Worm (Caenorhabditis elegans) whole organism, mixed stage, embryonic: Measurements from ENCODE around the gene C05D2.8.

ENCODE experiments used
- ces-1 ChIP-seq: fragments of 150-350 bp; optimal IDR thresholded peaks from 2 replicates; lab custom pipeline; 2014; ENCODE audit warnings: missing biosample characterization, missing genetic modification reagents, missing genetic modification characterization
- cnd-1 ChIP-seq: fragments of 200-800 bp; sonication (Bioruptor generic); optimal IDR thresholded peaks from 2 replicates; lab custom pipeline; 2018; ENCODE audit warnings: mild to moderate bottlenecking, missing genetic modification characterization, missing compliant biosample characterization
- mls-2 ChIP-seq: sonication (generic microtip); optimal IDR thresholded peaks from 2 replicates; lab custom pipeline; 2016; ENCODE audit warnings: mild to moderate bottlenecking, missing genetic modification characterization, moderate library complexity, missing compliant biosample characterization
- pha-4 ChIP-seq: fragments of 150-350 bp; optimal IDR thresholded peaks from 2 replicates; lab custom pipeline; 2018; ENCODE audit warnings: missing biosample characterization, missing genetic modification reagents, missing genetic modification characterization
- unc-39 ChIP-seq: fragments of 150-350 bp; optimal IDR thresholded peaks from 2 replicates; lab custom pipeline; 2014; ENCODE audit warnings: missing biosample characterization, missing genetic modification characterization

DNA sequence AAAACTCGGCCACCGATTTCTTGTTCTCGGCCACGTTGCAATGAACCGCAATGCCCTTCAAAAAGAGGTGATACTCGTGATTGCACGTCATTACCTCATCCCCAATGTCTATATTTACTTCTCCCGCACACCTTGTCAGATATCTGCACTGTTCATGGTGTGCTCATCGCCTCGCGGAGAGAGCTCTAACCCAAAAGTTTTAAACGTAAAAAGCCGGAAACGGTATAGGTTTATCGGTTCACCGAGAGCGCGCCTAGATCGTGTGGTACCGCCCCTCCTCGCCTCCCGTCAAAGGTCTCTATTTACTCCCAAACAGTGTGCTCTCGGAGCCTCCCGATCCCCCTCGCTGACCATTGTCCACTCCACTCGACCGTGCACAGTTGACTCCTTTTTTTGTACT is 25.5 kb downstream of the C05D2.8 start, which contains the start of gene F56D2.3:
- TF ChIP-seq ces-1 (no peak), mls-2 (tag; lab: Kevin White, UChicago) (no peak), unc-39 (tag; lab: Kevin White, UChicago) (no peak), pha-4 (tag; lab: Kevin White, UChicago) (no peak), cnd-1 (peak; percentile 5)
